Worm (Caenorhabditis elegans): ENCODE measurements around the gene ints-9.

Gene ints-9

DNA sequence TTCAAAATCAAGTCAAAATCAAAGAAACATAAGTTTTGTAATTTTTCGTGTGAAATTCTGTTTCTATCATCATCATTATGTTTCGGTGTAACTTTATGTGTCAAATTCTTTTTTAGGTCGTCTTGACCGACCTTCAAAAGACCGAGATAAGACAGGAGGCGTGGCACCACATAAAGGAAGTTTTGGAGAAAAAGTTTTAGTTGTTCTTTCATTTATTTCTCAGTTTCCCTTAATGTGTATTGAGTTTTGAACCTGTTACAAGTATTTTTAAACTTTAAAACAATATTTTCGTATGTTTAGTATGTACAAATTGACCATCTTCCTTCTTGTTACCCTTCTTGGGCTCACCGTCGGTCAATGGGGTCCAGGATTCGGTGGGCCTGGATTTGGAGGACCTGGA is 49.0 kb downstream of the ints-9 start, which contains the start of gene grsp-4:
Gene grsp-4, plus strand, starts transcription at position 301 of the 400 bp plus-strand sequence.
- no peak for TF ChIP-seq mab-5 (tag; optimal IDR thresholded peaks at IDR 0.05)
- no peak for TF ChIP-seq ceh-16 (tag; optimal IDR thresholded peaks at IDR 0.05)
- TF ChIP-seq sma-9 (GFP tag; optimal IDR thresholded peaks at IDR 0.05), result no peak
- TF ChIP-seq sma-9 (tag; optimal IDR thresholded peaks at IDR 0.05), result no peak
- TF ChIP-seq nhr-12 (tag; optimal IDR thresholded peaks at IDR 0.05), result no peak
- TF ChIP-seq nhr-6 (tag; optimal IDR thresholded peaks at IDR 0.05), result no peak
- TF ChIP-seq gmeb-1 (tag; optimal IDR thresholded peaks at IDR 0.05), result no peak
- no peak for TF ChIP-seq nhr-21 (tag; optimal IDR thresholded peaks at IDR 0.05)
- no peak for TF ChIP-seq ztf-4 (tag; optimal IDR thresholded peaks at IDR 0.05)
- TF ChIP-seq lin-39 (tag; optimal IDR thresholded peaks at IDR 0.05), result no peak
- TF ChIP-seq nhr-77 (tag; optimal IDR thresholded peaks at IDR 0.05), result no peak
- TF ChIP-seq mdl-1 (tag; optimal IDR thresholded peaks at IDR 0.05), result no peak
- no peak for TF ChIP-seq mbf-1 (tag; optimal IDR thresholded peaks at IDR 0.05)
- no peak for TF ChIP-seq lin-13 (GFP tag; optimal IDR thresholded peaks at IDR 0.05)
- no peak for TF ChIP-seq snpc-4 (tag; optimal IDR thresholded peaks at IDR 0.05)
- no peak for TF ChIP-seq blmp-1 (tag; optimal IDR thresholded peaks at IDR 0.05; ENCODE audit: insufficient read depth)
- TF ChIP-seq elt-1 (tag; optimal IDR thresholded peaks at IDR 0.05), result no peak
- no peak for TF ChIP-seq peb-1 (tag; optimal IDR thresholded peaks at IDR 0.05)
- TF ChIP-seq ztf-1 (GFP tag; conservative IDR thresholded peaks at IDR 0.05), result no peak
- no peak for TF ChIP-seq sma-3 (GFP tag; optimal IDR thresholded peaks at IDR 0.05)

DNA sequence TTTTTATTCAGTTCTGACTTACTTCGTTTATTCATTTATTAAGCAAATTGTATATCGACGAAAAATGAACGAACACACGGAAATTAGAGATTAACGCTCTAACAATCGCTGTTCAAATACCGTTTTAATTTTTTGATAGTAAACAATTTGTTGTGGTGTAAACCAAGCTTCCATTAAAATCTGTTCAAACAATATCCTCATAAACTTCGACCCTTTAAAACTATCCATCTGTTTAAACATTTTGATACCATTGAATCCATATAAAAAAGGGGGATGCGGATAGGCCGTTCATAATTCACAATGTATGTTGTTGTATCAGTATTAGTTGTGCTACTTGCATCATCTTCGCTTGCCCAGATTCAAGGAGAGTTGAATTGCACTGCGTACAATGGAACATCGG is 50.9 kb downstream of the ints-9 start, which contains the start of gene F07C4.6:
Gene F07C4.6, plus strand, starts transcription at position 301 of the 400 bp plus-strand sequence.
- TF ChIP-seq blmp-1 (tag; optimal IDR thresholded peaks at IDR 0.05; ENCODE audit: insufficient read depth), result no peak
- TF ChIP-seq alr-1 (tag; optimal IDR thresholded peaks at IDR 0.05), result no peak
- TF ChIP-seq nhr-21 (tag; optimal IDR thresholded peaks at IDR 0.05), result peak; percentile 24
- TF ChIP-seq zag-1 (tag; optimal IDR thresholded peaks at IDR 0.05), result no peak
- no peak for TF ChIP-seq nhr-10 (tag; optimal IDR thresholded peaks at IDR 0.05)
- no peak for TF ChIP-seq ama-1 (optimal IDR thresholded peaks at IDR 0.05)

DNA sequence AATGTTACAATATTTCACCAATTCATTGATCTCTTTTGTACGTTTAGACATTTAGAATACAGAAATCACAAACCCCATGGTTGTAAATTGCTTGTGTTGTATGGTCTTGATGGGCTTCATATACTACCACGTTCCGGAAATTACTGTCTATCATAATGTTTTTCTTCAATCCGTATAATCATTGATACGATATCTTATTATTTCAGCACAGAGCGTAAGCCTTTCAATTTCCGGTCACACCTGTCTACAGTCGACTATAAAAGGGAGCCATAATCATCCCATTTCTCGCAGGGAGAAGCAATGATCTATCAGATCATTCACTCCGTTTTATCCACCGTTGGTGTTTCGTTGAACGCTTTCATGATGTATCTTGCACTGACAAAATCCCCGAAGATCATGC is 53.9 kb downstream of the ints-9 start, which contains the start of gene srd-30:
Gene srd-30, plus strand, starts transcription at position 301 of the 400 bp plus-strand sequence.
- TF ChIP-seq unc-39 (tag; optimal IDR thresholded peaks at IDR 0.05) (no peak), Y55F3AM.14 (GFP tag; optimal IDR thresholded peaks at IDR 0.05) (no peak), C34F6.9 (tag; optimal IDR thresholded peaks at IDR 0.05) (no peak), lin-39 (tag; optimal IDR thresholded peaks at IDR 0.05) (no peak), sem-4 (tag; optimal IDR thresholded peaks at IDR 0.05) (no peak), skn-1 (tag; optimal IDR thresholded peaks at IDR 0.05) (no peak), nhr-237 (tag; optimal IDR thresholded peaks at IDR 0.05) (no peak), sma-9 (GFP tag; optimal IDR thresholded peaks at IDR 0.05) (no peak), sma-9 (tag; optimal IDR thresholded peaks at IDR 0.05) (no peak), mab-5 (tag; optimal IDR thresholded peaks at IDR 0.05) (no peak), ceh-82 (tag; optimal IDR thresholded peaks at IDR 0.05) (no peak), nhr-10 (tag; optimal IDR thresholded peaks at IDR 0.05) (no peak), elt-3 (tag; optimal IDR thresholded peaks at IDR 0.05) (no peak), nhr-21 (tag; optimal IDR thresholded peaks at IDR 0.05) (no peak), mdl-1 (tag; optimal IDR thresholded peaks at IDR 0.05) (no peak), crh-2 (tag; optimal IDR thresholded peaks at IDR 0.05) (no peak)
